Worm (Caenorhabditis elegans) whole organism, midembryonic: Measurements from ENCODE around the gene F10E9.4.

Experiments used
- klf-2 ChIP-seq: fragments of 200-800 bp; sonication (Bioruptor generic); conservative IDR thresholded peaks from 2 replicates; pipeline ENCODE4 v1.3.6; 2022; ENCODE audit warnings: missing genetic modification reagents, missing genetic modification characterization, missing compliant biosample characterization
- med-1 ChIP-seq: sonication (generic microtip); optimal IDR thresholded peaks from 2 replicates; lab custom pipeline; 2017; ENCODE audit warnings: missing genetic modification characterization, mild to moderate bottlenecking, missing compliant biosample characterization, antibody characterized with exemption, missing genetic modification reagents; ENCODE audit not compliant: insufficient read depth
- tab-1 ChIP-seq: fragments of 200-800 bp; sonication (Bioruptor generic); IDR thresholded peaks from 2 replicates; pipeline ENCODE4 v1.3.6; 2022; ENCODE audit warnings: missing genetic modification characterization, missing compliant biosample characterization
- ztf-23 ChIP-seq: fragments of 200-800 bp; sonication (Bioruptor generic); IDR thresholded peaks from 2 replicates; pipeline ENCODE4 v1.3.6; 2022; ENCODE audit warnings: missing genetic modification reagents, missing genetic modification characterization, missing compliant biosample characterization

DNA sequence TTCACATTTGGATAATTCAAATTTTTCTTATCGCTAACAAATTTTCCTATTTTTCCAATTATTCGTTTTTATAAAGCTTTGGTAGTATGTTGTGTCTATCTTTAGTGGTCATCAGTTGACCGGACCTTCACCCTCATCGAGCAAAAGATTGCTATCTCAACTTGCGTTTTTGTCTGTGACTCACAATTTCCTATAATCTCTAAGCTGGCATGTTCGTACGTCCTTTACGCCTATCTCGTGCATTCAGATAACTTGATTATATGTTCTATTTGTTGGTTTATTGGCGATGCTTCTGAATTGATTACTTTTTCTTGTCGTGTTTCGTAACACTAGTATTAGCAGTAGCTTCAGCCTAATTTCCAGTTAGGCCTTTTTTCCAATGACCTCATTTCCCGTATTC lies 28.8 kb upstream of the F10E9.4 start:
- TF ChIP-seq klf-2 (no peak), tab-1 (no peak), med-1 (GFP tag; lab: Kevin White, UChicago) (no peak), ztf-23 (GFP tag; lab: Robert Waterston, UW) (no peak)
